Worm (Caenorhabditis elegans): ENCODE measurements around the gene K07C11.7.

ce11 chrV:8213868-8214267 is at the start of gene K07C11.7:
- TF ChIP-seq nhr-11 (tag; optimal IDR thresholded peaks at IDR 0.05) (no peak), unc-86 (tag; optimal IDR thresholded peaks at IDR 0.05) (no peak), dmd-4 (tag; optimal IDR thresholded peaks at IDR 0.05; ENCODE audit: borderline replicate concordance) (no peak), ets-4 (tag; optimal IDR thresholded peaks at IDR 0.05) (no peak), ref-2 (tag; optimal IDR thresholded peaks at IDR 0.05) (no peak), rnt-1 (tag; optimal IDR thresholded peaks at IDR 0.05) (no peak)
